Comparison of ENCODE assay signal across 2 worm cellular contexts in genomic region chrX:7232158-7232822, ce11.
TF ChIP-seq lines count a peak whose summit lies in the region.

No protein-coding gene starts in this region.

TF ChIP-seq in whole organism, L2 larva, 48 proteins besides CTCF, POLR2A, EP300 and RAD21 (continued from another document):
- TF ChIP-seq nhr-25 (tag; optimal IDR thresholded peaks at IDR 0.05; lab: Kevin White, UChicago) (peak; percentile 23), lin-39 (tag; optimal IDR thresholded peaks at IDR 0.05; lab: Kevin White, UChicago) (no peak), lin-11 (tag; optimal IDR thresholded peaks at IDR 0.05; lab: Kevin White, UChicago) (peak; percentile 9), ama-1 (optimal IDR thresholded peaks at IDR 0.05; lab: Kevin White, UChicago) (peak; percentile 63), F13H6.1 (tag; optimal IDR thresholded peaks at IDR 0.05; lab: Kevin White, UChicago) (peak; percentile 63), peb-1 (tag; optimal IDR thresholded peaks at IDR 0.05; lab: Kevin White, UChicago) (no peak)

TF ChIP-seq in whole organism, L4 larva, 104 proteins besides CTCF, POLR2A, EP300 and RAD21 (continued from another document):
- TF ChIP-seq ces-1 (GFP tag; optimal IDR thresholded peaks at IDR 0.05; lab: Kevin White, UChicago) (no peak), rbr-2 (tag; optimal IDR thresholded peaks at IDR 0.05; lab: Kevin White, UChicago) (peak; percentile 22), php-3 (GFP tag; IDR thresholded peaks at IDR 0.05; lab: Robert Waterston, UW) (0 out of 2 replicates have a peak, but pooled peaks have one; percentile 7), fos-1 (tag; optimal IDR thresholded peaks at IDR 0.05; lab: Kevin White, UChicago) (no peak), ama-1 (optimal IDR thresholded peaks at IDR 0.05; lab: Kevin White, UChicago) (peak; percentile 96), nhr-11 (tag; optimal IDR thresholded peaks at IDR 0.05; lab: Kevin White, UChicago) (peak; percentile 29), dmd-6 (GFP tag; IDR thresholded peaks at IDR 0.05; lab: Robert Waterston, UW) (peak; percentile 35), nhr-102 (tag; optimal IDR thresholded peaks at IDR 0.05; lab: Kevin White, UChicago) (no peak), hmg-1.1 (GFP tag; IDR thresholded peaks at IDR 0.05; lab: Robert Waterston, UW) (peak; percentile 50; the same call in 1 of the 2 replicates), mep-1 (tag; optimal IDR thresholded peaks at IDR 0.05; lab: Kevin White, UChicago) (peak; percentile 39), lin-15B (tag; optimal IDR thresholded peaks at IDR 0.05; lab: Kevin White, UChicago) (no peak), duxl-1 (tag; optimal IDR thresholded peaks at IDR 0.05; lab: Kevin White, UChicago; ENCODE audit: poor library complexity) (no peak), set-16 (GFP tag; IDR thresholded peaks at IDR 0.05; lab: Robert Waterston, UW) (peak; percentile 35), aha-1 (tag; lab: Kevin White, UChicago) (peak; percentile 91), snpc-1.2 (GFP tag; IDR thresholded peaks at IDR 0.05; lab: Robert Waterston, UW) (no peak), fkh-10 (GFP tag; optimal IDR thresholded peaks at IDR 0.05; lab: Kevin White, UChicago) (no peak), madf-5 (GFP tag; IDR thresholded peaks at IDR 0.05; lab: Robert Waterston, UW) (0 out of 4 replicates have a peak, but pooled peaks of 1 of the 2 experiments have one; percentile 26), saeg-2 (GFP tag; IDR thresholded peaks at IDR 0.05; lab: Robert Waterston, UW) (no peak), mdl-1 (tag; optimal IDR thresholded peaks at IDR 0.05; lab: Kevin White, UChicago) (peak in 1 of 2 experiments; percentile 37), dmd-9 (GFP tag; IDR thresholded peaks at IDR 0.05; lab: Robert Waterston, UW) (0 out of 2 replicates have a peak, but pooled peaks have one; percentile 22), lir-3 (tag; optimal IDR thresholded peaks at IDR 0.05; lab: Kevin White, UChicago) (no peak), tra-1 (GFP tag; IDR thresholded peaks at IDR 0.05; lab: Robert Waterston, UW) (no peak), mes-2 (tag; optimal IDR thresholded peaks at IDR 0.05; lab: Kevin White, UChicago; ENCODE audit: poor library complexity, severe bottlenecking) (peak; percentile 7), hif-1 (tag; optimal IDR thresholded peaks at IDR 0.05; lab: Kevin White, UChicago) (peak in 1 of 2 experiments; percentile 1), lin-1 (GFP tag; IDR thresholded peaks at IDR 0.05; lab: Robert Waterston, UW) (peak; percentile 58; the same call in 1 of the 2 replicates), arid-1 (GFP tag; conservative IDR thresholded peaks at IDR 0.05; lab: Robert Waterston, UW) (no peak), mxl-3 (GFP tag; optimal IDR thresholded peaks at IDR 0.05; lab: Kevin White, UChicago) (peak; percentile 40), unc-62 (GFP tag; optimal IDR thresholded peaks at IDR 0.05 in 1 of 2; lab: Kevin White, UChicago) (no peak), unc-62 (tag; optimal IDR thresholded peaks at IDR 0.05; lab: Kevin White, UChicago) (no peak)
